Worm (Caenorhabditis elegans): ENCODE measurements around the gene M176.5.

The M176.5 gene

DNA sequence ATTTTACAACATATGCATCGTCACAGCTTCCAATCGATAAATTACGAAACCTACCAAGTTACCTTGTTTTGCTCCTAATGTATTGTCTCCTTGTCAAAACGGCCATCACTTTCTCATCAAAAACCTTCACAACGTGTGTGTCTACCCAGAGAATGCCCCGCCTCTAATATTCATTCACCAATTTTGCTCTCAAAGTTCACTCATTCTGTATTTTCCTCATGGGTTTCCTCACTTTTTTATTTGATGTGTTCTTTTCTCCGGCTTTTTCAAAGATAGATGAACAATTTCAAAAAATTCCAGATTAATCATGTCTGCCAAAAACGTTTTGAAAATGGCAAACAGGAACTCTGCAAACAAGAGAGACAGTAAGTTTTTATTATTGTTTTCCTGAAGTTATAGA, 42.3 kb downstream of the M176.5 start, which contains the start of gene C06C3.7:
Gene C06C3.7, plus strand, starts transcription at position 301 of the 400 bp plus-strand sequence.
- TF ChIP-seq unc-39 (tag; optimal IDR thresholded peaks at IDR 0.05): no peak
- no peak for TF ChIP-seq hmg-11 (tag; optimal IDR thresholded peaks at IDR 0.05)

DNA sequence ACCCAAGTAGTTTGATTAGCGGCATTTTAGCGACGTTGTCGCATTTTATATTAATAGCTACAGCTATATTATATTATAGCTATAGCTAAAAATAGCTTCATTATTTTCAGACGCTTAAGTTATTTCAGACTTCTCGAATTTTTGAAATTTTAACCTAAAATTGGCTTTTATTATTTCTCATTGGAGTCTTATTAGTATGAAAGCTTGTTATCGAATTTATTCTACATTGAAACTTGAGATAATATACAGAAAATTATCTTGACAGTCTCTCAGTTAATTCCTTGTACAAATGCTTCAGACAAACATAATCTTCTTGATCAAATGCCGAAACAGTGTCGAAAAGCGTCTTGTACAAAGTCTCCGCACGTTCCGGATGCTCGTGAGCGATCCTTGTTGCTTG, 47.7 kb downstream of the M176.5 start, which contains the start of gene srh-48:
Gene srh-48, plus strand, starts transcription at position 301 of the 400 bp plus-strand sequence.
- TF ChIP-seq fos-1 (tag; optimal IDR thresholded peaks at IDR 0.05) (no peak), sea-2 (GFP tag; optimal IDR thresholded peaks at IDR 0.05) (no peak), nhr-237 (tag; optimal IDR thresholded peaks at IDR 0.05) (no peak), ZK546.5 (tag; optimal IDR thresholded peaks at IDR 0.05) (no peak), nhr-77 (tag; optimal IDR thresholded peaks at IDR 0.05) (no peak), aly-2 (tag; optimal IDR thresholded peaks at IDR 0.05) (no peak), daf-12 (tag; optimal IDR thresholded peaks at IDR 0.05) (no peak), hmg-11 (tag; optimal IDR thresholded peaks at IDR 0.05) (no peak), egl-5 (tag; optimal IDR thresholded peaks at IDR 0.05) (no peak), eor-1 (tag; optimal IDR thresholded peaks at IDR 0.05) (no peak), ceh-16 (tag; optimal IDR thresholded peaks at IDR 0.05) (no peak), tbx-2 (tag; optimal IDR thresholded peaks at IDR 0.05) (no peak), nhr-76 (tag; optimal IDR thresholded peaks at IDR 0.05) (no peak), jun-1 (tag; optimal IDR thresholded peaks at IDR 0.05) (no peak), fkh-10 (GFP tag; optimal IDR thresholded peaks at IDR 0.05) (no peak), nhr-25 (tag; optimal IDR thresholded peaks at IDR 0.05) (no peak), nhr-43 (tag; optimal IDR thresholded peaks at IDR 0.05; ENCODE audit: poor library complexity, severe bottlenecking) (no peak)

DNA sequence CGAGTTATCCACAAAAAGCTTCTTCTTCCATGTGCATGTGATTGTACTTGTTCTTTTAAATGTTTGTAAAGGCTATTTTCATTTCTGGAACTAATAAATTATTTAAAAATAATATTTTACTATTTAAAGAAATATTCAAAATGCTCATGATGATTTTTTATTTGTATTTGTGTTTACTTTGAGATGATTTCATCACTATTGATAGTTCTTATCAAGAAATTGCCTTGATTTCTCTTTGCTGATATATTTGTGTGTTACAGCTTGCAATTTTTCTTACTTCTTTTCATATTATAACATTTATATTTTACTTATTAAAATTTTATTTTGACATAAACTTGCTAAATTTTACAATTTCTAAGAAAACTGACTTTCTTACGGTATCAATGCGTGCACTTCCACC, 49.4 kb downstream of the M176.5 start:
- TF ChIP-seq elt-2 (tag; optimal IDR thresholded peaks at IDR 0.05): peak; percentile 38
- no peak for TF ChIP-seq nhr-11 (tag; optimal IDR thresholded peaks at IDR 0.05)
- peak; percentile 59 for TF ChIP-seq pha-4 (tag; optimal IDR thresholded peaks at IDR 0.05)
- no peak for TF ChIP-seq ceh-9 (tag; optimal IDR thresholded peaks at IDR 0.05)

DNA sequence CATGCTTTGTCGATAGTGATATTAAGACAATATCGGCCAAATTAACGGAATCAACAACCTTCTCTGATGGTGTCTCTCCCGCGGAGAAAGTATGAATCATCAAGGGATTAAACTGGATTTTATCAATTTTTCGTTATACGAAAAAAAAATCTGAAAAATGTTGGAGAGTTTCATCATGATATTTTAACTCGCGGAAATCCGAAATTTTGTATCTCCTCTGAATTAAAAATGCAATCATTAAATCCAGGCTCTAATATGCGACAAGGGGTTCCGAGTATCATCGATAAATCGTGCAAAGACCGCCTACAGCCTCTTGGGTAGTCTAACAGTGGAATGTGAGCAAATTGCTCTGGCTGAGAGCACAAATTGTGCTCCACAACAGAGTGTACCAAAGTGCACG, 50.4 kb downstream of the M176.5 start, which contains the start of gene C06C3.10:
Gene C06C3.10, minus strand, starts transcription at position 101 of the 400 bp plus-strand sequence.
- TF ChIP-seq nhr-67 (tag; optimal IDR thresholded peaks at IDR 0.05) (no peak), egl-5 (tag; optimal IDR thresholded peaks at IDR 0.05) (no peak), ceh-9 (tag; optimal IDR thresholded peaks at IDR 0.05) (no peak), nhr-12 (tag; optimal IDR thresholded peaks at IDR 0.05) (no peak), lin-39 (tag; optimal IDR thresholded peaks at IDR 0.05) (no peak), nfya-1 (tag; optimal IDR thresholded peaks at IDR 0.05; ENCODE audit: insufficient read depth) (no peak), nhr-76 (tag; optimal IDR thresholded peaks at IDR 0.05) (no peak), unc-62 (GFP tag; optimal IDR thresholded peaks at IDR 0.05) (no peak)

All from whole organism, L3 larva.